Worm (Caenorhabditis elegans) whole organism, late embryonic: ENCODE results near the gene C27F2.10.

Source experiments
- C08G9.2 ChIP-seq: sonication (generic microtip); optimal IDR thresholded peaks from 2 replicates; lab custom pipeline; 2016; ENCODE audit warnings: mild to moderate bottlenecking, missing genetic modification characterization, moderate library complexity, missing compliant biosample characterization
- C38D4.7 ChIP-seq: fragments of 200-800 bp; sonication (Bioruptor generic); optimal IDR thresholded peaks from 2 replicates; lab custom pipeline; 2018; ENCODE audit warnings: mild to moderate bottlenecking, missing genetic modification characterization, moderate library complexity, missing compliant biosample characterization
- F13H6.1 ChIP-seq: sonication (generic microtip); optimal IDR thresholded peaks from 2 replicates; lab custom pipeline; 2016; ENCODE audit warnings: missing genetic modification characterization, missing compliant biosample characterization
- Y22D7AL.16 ChIP-seq: sonication (generic microtip); optimal IDR thresholded peaks from 2 replicates; lab custom pipeline; 2016; ENCODE audit warnings: missing genetic modification characterization, missing compliant biosample characterization
- ahr-1 ChIP-seq: sonication (generic microtip); optimal IDR thresholded peaks from 2 replicates; lab custom pipeline; 2016; ENCODE audit warnings: missing genetic modification characterization, missing compliant biosample characterization
- ama-1 ChIP-seq: fragments of 150-350 bp; optimal IDR thresholded peaks from 2 replicates; lab custom pipeline; 2014
- ceh-14 ChIP-seq: sonication (generic microtip); optimal IDR thresholded peaks from 2 replicates; lab custom pipeline; 2016; ENCODE audit warnings: missing genotype, missing genetic modification characterization, missing compliant biosample characterization
- ceh-18 ChIP-seq: sonication (generic microtip); optimal IDR thresholded peaks from 2 replicates; lab custom pipeline; 2016; ENCODE audit warnings: missing genetic modification characterization, missing compliant biosample characterization
- ceh-2 ChIP-seq: sonication (generic microtip); optimal IDR thresholded peaks from 2 replicates; lab custom pipeline; 2016; ENCODE audit warnings: missing genotype, missing genetic modification characterization, missing compliant biosample characterization
- ceh-22 ChIP-seq: sonication (generic microtip); optimal IDR thresholded peaks from 2 replicates; lab custom pipeline; 2017; ENCODE audit warnings: missing biosample characterization, missing genetic modification characterization
- ceh-30 ChIP-seq: fragments of 150-350 bp; optimal IDR thresholded peaks from 2 replicates; lab custom pipeline; 2014; ENCODE audit warnings: missing biosample characterization, missing genetic modification characterization
- ceh-31 ChIP-seq: sonication (generic microtip); optimal IDR thresholded peaks from 2 replicates; lab custom pipeline; 2016; ENCODE audit warnings: missing genetic modification characterization, missing compliant biosample characterization
- ceh-34 ChIP-seq: sonication (generic microtip); optimal IDR thresholded peaks from 2 replicates; lab custom pipeline; 2016; ENCODE audit warnings: mild to moderate bottlenecking, missing genetic modification characterization, missing compliant biosample characterization
- ceh-48 ChIP-seq: sonication (generic microtip); optimal IDR thresholded peaks from 2 replicates; lab custom pipeline; 2016; ENCODE audit warnings: missing genetic modification characterization, inconsistent platforms, missing compliant biosample characterization
- ceh-6 ChIP-seq: fragments of 200-800 bp; sonication (Bioruptor generic); optimal IDR thresholded peaks from 2 replicates; lab custom pipeline; 2018; ENCODE audit warnings: mild to moderate bottlenecking, missing genetic modification characterization, missing compliant biosample characterization
- che-1 ChIP-seq: sonication (generic microtip); optimal IDR thresholded peaks from 2 replicates; lab custom pipeline; 2016; ENCODE audit warnings: mild to moderate bottlenecking, missing genetic modification characterization, missing compliant biosample characterization
- elt-2 ChIP-seq: sonication (generic microtip); optimal IDR thresholded peaks from 2 replicates; lab custom pipeline; 2016; ENCODE audit warnings: missing genetic modification reagents, missing genetic modification characterization, missing compliant biosample characterization
- elt-4 ChIP-seq: sonication (generic microtip); optimal IDR thresholded peaks from 2 replicates; lab custom pipeline; 2016; ENCODE audit warnings: missing genetic modification characterization, missing compliant biosample characterization
- fax-1 ChIP-seq: sonication (generic microtip); optimal IDR thresholded peaks from 2 replicates; lab custom pipeline; 2016; ENCODE audit warnings: missing genotype, missing genetic modification characterization, missing compliant biosample characterization
- fkh-10 ChIP-seq: fragments of 150-350 bp; optimal IDR thresholded peaks from 2 replicates; lab custom pipeline; 2014; ENCODE audit warnings: missing biosample characterization, missing genetic modification reagents, missing genetic modification characterization
- gmeb-2 ChIP-seq: sonication (generic microtip); optimal IDR thresholded peaks from 2 replicates; lab custom pipeline; 2016; ENCODE audit warnings: missing genetic modification characterization, inconsistent platforms, missing compliant biosample characterization
- hlh-13 ChIP-seq: fragments of 200-800 bp; sonication (Bioruptor generic); optimal IDR thresholded peaks from 2 replicates; lab custom pipeline; 2018; ENCODE audit warnings: mild to moderate bottlenecking, missing genetic modification characterization, missing compliant biosample characterization
- hlh-15 ChIP-seq: sonication (generic microtip); optimal IDR thresholded peaks from 2 replicates; lab custom pipeline; 2016; ENCODE audit warnings: missing genetic modification characterization, missing compliant biosample characterization
- hlh-30 ChIP-seq: sonication (generic microtip); optimal IDR thresholded peaks from 2 replicates; lab custom pipeline; 2017; ENCODE audit warnings: antibody characterized with exemption, missing genetic modification characterization, missing compliant biosample characterization; ENCODE audit not compliant: insufficient read depth
- hlh-8 ChIP-seq: sonication (generic microtip); optimal IDR thresholded peaks from 2 replicates; lab custom pipeline; 2016; ENCODE audit warnings: missing genotype, missing genetic modification characterization, missing compliant biosample characterization
- lim-6 ChIP-seq: sonication (generic microtip); optimal IDR thresholded peaks from 2 replicates; lab custom pipeline; 2016; ENCODE audit warnings: missing genetic modification characterization, missing compliant biosample characterization
- lin-11 ChIP-seq: fragments of 200-800 bp; sonication (Bioruptor generic); optimal IDR thresholded peaks from 2 replicates; lab custom pipeline; 2018; ENCODE audit warnings: mild to moderate bottlenecking, missing genetic modification characterization, missing compliant biosample characterization
- madf-2 ChIP-seq: sonication (generic microtip); optimal IDR thresholded peaks from 2 replicates; lab custom pipeline; 2017; ENCODE audit warnings: missing genetic modification characterization, missing compliant biosample characterization
- mec-3 ChIP-seq: sonication (generic microtip); optimal IDR thresholded peaks from 2 replicates; lab custom pipeline; 2016; ENCODE audit warnings: borderline replicate concordance, missing genetic modification characterization, missing compliant biosample characterization
- nfya-1 ChIP-seq: sonication (generic microtip); optimal IDR thresholded peaks from 2 replicates; lab custom pipeline; 2017; ENCODE audit warnings: missing genetic modification characterization, mild to moderate bottlenecking, missing compliant biosample characterization, antibody characterized with exemption, moderate library complexity
- nhr-11 ChIP-seq: fragments of 150-350 bp; optimal IDR thresholded peaks from 2 replicates; lab custom pipeline; 2014; ENCODE audit warnings: missing biosample characterization, missing genetic modification characterization
- nhr-232 ChIP-seq: sonication (generic microtip); optimal IDR thresholded peaks from 2 replicates; lab custom pipeline; 2016; ENCODE audit warnings: missing genetic modification characterization, missing compliant biosample characterization
- npax-4 ChIP-seq: sonication (generic microtip); optimal IDR thresholded peaks from 2 replicates; lab custom pipeline; 2016; ENCODE audit warnings: missing genetic modification characterization, missing compliant biosample characterization
- pag-3 ChIP-seq: sonication (generic microtip); optimal IDR thresholded peaks from 2 replicates; lab custom pipeline; 2016; ENCODE audit warnings: missing compliant biosample characterization, missing genetic modification characterization, borderline replicate concordance
- pat-9 ChIP-seq: fragments of 200-800 bp; sonication (Bioruptor generic); optimal IDR thresholded peaks from 2 replicates; lab custom pipeline; 2018; ENCODE audit warnings: mild to moderate bottlenecking, missing genetic modification characterization, moderate library complexity, missing compliant biosample characterization
- pax-1 ChIP-seq: fragments of 150-350 bp; optimal IDR thresholded peaks from 2 replicates; lab custom pipeline; 2014; ENCODE audit warnings: missing biosample characterization, missing genetic modification characterization
- pha-2 ChIP-seq: sonication (generic microtip); optimal IDR thresholded peaks from 2 replicates; lab custom pipeline; 2017; ENCODE audit warnings: mild to moderate bottlenecking, missing genetic modification characterization, missing compliant biosample characterization
- pha-4 ChIP-seq: fragments of 150-350 bp; optimal IDR thresholded peaks from 2 replicates; lab custom pipeline; 2018; ENCODE audit warnings: missing biosample characterization, missing genetic modification reagents, missing genetic modification characterization
- pqm-1 ChIP-seq: sonication (generic microtip); optimal IDR thresholded peaks from 2 replicates; lab custom pipeline; 2016; ENCODE audit warnings: missing genetic modification characterization, missing compliant biosample characterization
- pros-1 ChIP-seq: fragments of 150-350 bp; optimal IDR thresholded peaks from 2 replicates; lab custom pipeline; 2014; ENCODE audit warnings: missing biosample characterization, missing genetic modification reagents, missing genetic modification characterization
- ref-2 ChIP-seq: sonication (generic microtip); optimal IDR thresholded peaks from 2 replicates; lab custom pipeline; 2016; ENCODE audit warnings: missing genetic modification characterization, missing compliant biosample characterization
- sdc-2 ChIP-seq: sonication (generic microtip); optimal IDR thresholded peaks from 2 replicates; lab custom pipeline; 2016; ENCODE audit warnings: missing genotype, missing genetic modification characterization, missing compliant biosample characterization
- sox-4 ChIP-seq: sonication (generic microtip); optimal IDR thresholded peaks from 2 replicates; lab custom pipeline; 2017; ENCODE audit warnings: mild to moderate bottlenecking, missing genetic modification characterization, inconsistent platforms, missing compliant biosample characterization
- tbx-2 ChIP-seq: sonication (generic microtip); optimal IDR thresholded peaks from 2 replicates; lab custom pipeline; 2016; ENCODE audit warnings: missing genetic modification characterization, missing compliant biosample characterization
- tbx-7 ChIP-seq: sonication (generic microtip); optimal IDR thresholded peaks from 2 replicates; lab custom pipeline; 2016; ENCODE audit warnings: missing genotype, missing genetic modification characterization, missing compliant biosample characterization
- unc-3 ChIP-seq, 2 experiments: fragments of 200-800 bp in 1 of 2; sonication (Bioruptor generic) in 1 of 2; sonication (generic microtip) in 1 of 2; conservative IDR thresholded peaks in 1 of 2; optimal IDR thresholded peaks in 1 of 2; 2 replicates each; pipeline versions ENCODE4 v1.3.6 to Lab custom; 2016 to 2022; ENCODE audit warnings: missing compliant biosample characterization in 2 of 2, missing genetic modification characterization in 2 of 2, missing genetic modification reagents in 1 of 2
- unc-42 ChIP-seq: sonication (generic microtip); optimal IDR thresholded peaks from 2 replicates; lab custom pipeline; 2016; ENCODE audit warnings: missing genotype, missing genetic modification characterization, missing compliant biosample characterization
- unc-55 ChIP-seq: sonication (generic microtip); optimal IDR thresholded peaks from 2 replicates; lab custom pipeline; 2017; ENCODE audit warnings: missing biosample characterization, missing genetic modification reagents, missing genetic modification characterization
- unc-86 ChIP-seq: sonication (generic microtip); optimal IDR thresholded peaks from 2 replicates; lab custom pipeline; 2016; ENCODE audit warnings: missing genetic modification characterization, missing compliant biosample characterization
- zip-5 ChIP-seq: sonication (generic microtip); optimal IDR thresholded peaks from 2 replicates; lab custom pipeline; 2016; ENCODE audit warnings: missing genetic modification characterization, missing compliant biosample characterization
- ztf-16 ChIP-seq: sonication (generic microtip); optimal IDR thresholded peaks from 2 replicates; lab custom pipeline; 2017; ENCODE audit warnings: missing genetic modification characterization, missing compliant biosample characterization

The C27F2.10 gene

ce11 chrIII:5025136-5025629 lies 38.5 kb upstream of the C27F2.10 start:
- TF ChIP-seq hlh-8 (no peak), ama-1 (lab: Kevin White, UChicago) (peak; percentile 34), zip-5 (tag; lab: Kevin White, UChicago) (no peak), pha-2 (no peak)

- TF ChIP-seq nhr-232 (tag; lab: Kevin White, UChicago) = no peak
- no peak for TF ChIP-seq madf-2 (tag; lab: Kevin White, UChicago)
- TF ChIP-seq gmeb-2 (tag; lab: Kevin White, UChicago) = no peak
- no peak for TF ChIP-seq lim-6
- no peak for TF ChIP-seq pha-2
- no peak for TF ChIP-seq ceh-34 (tag; lab: Kevin White, UChicago)
- no peak for TF ChIP-seq elt-2 (tag; lab: Kevin White, UChicago)
- peak; percentile 88 for TF ChIP-seq hlh-30 (tag; lab: Kevin White, UChicago)
- no peak for TF ChIP-seq pha-4 (tag; lab: Kevin White, UChicago)
- no peak for TF ChIP-seq elt-4 (tag; lab: Kevin White, UChicago)
- no peak for TF ChIP-seq ceh-30 (tag; lab: Kevin White, UChicago)
- no peak for TF ChIP-seq hlh-15 (tag; lab: Kevin White, UChicago)
- TF ChIP-seq unc-42 (tag; lab: Kevin White, UChicago) = peak; percentile 27
- no peak for TF ChIP-seq F13H6.1 (tag; lab: Kevin White, UChicago)
- TF ChIP-seq ceh-6 = no peak
- TF ChIP-seq unc-3 (GFP tag; conservative IDR thresholded peaks at IDR 0.05; lab: Robert Waterston, UW) = no peak
- no peak for TF ChIP-seq unc-3 (tag; optimal IDR thresholded peaks at IDR 0.05; lab: Kevin White, UChicago)
- peak; percentile 63 for TF ChIP-seq ref-2 (tag; lab: Kevin White, UChicago)
- TF ChIP-seq ahr-1 (tag; lab: Kevin White, UChicago) = no peak
- peak; percentile 18 for TF ChIP-seq ceh-2 (tag; lab: Kevin White, UChicago)
- no peak for TF ChIP-seq pag-3 (tag; lab: Kevin White, UChicago)
- no peak for TF ChIP-seq ceh-14 (tag; lab: Kevin White, UChicago)
- TF ChIP-seq ceh-22 = no peak
- no peak for TF ChIP-seq npax-4 (tag; lab: Kevin White, UChicago)
- peak; percentile 68 for TF ChIP-seq nfya-1 (tag; lab: Kevin White, UChicago)
- TF ChIP-seq nhr-11 (tag; lab: Kevin White, UChicago) = no peak
- no peak for TF ChIP-seq ztf-16 (tag; lab: Kevin White, UChicago)
- no peak for TF ChIP-seq ceh-18 (tag; lab: Kevin White, UChicago)
- TF ChIP-seq pros-1 (tag; lab: Kevin White, UChicago) = peak; percentile 14
- no peak for TF ChIP-seq C38D4.7 (GFP tag; lab: Kevin White, UChicago)
- TF ChIP-seq pax-1 (tag; lab: Kevin White, UChicago) = no peak
- no peak for TF ChIP-seq fkh-10 (GFP tag; lab: Kevin White, UChicago)
- TF ChIP-seq sox-4 (tag; lab: Kevin White, UChicago) = no peak
- TF ChIP-seq unc-86 (tag; lab: Kevin White, UChicago) = peak; percentile 7
- TF ChIP-seq sdc-2 (tag; lab: Kevin White, UChicago) = no peak
- no peak for TF ChIP-seq hlh-8
- no peak for TF ChIP-seq tbx-7 (tag; lab: Kevin White, UChicago)
- no peak for TF ChIP-seq hlh-13 (GFP tag; lab: Kevin White, UChicago)
- peak; percentile 53 for TF ChIP-seq ceh-31 (tag; lab: Kevin White, UChicago)
- TF ChIP-seq pqm-1 = no peak
- peak; percentile 17 for TF ChIP-seq tbx-2 (tag; lab: Kevin White, UChicago)
- peak; percentile 70 for TF ChIP-seq unc-55
- TF ChIP-seq pat-9 (tag; lab: Kevin White, UChicago) = no peak
- no peak for TF ChIP-seq C08G9.2
- TF ChIP-seq che-1 (tag; lab: Kevin White, UChicago) = no peak
- no peak for TF ChIP-seq mec-3 (tag; lab: Kevin White, UChicago)
- peak; percentile 83 for TF ChIP-seq ceh-48 (tag; lab: Kevin White, UChicago)
- TF ChIP-seq Y22D7AL.16 (tag; lab: Kevin White, UChicago) = no peak
- TF ChIP-seq fax-1 (tag; lab: Kevin White, UChicago) = no peak
- TF ChIP-seq lin-11 (tag; lab: Kevin White, UChicago) = no peak
Measured at ce11 chrIII:5024393-5024964, 37.8 kb upstream of the C27F2.10 start, which contains the start of gene pcf-11. pcf-11 (plus strand) TSS chrIII:5024914.
